Worm (Caenorhabditis elegans) whole organism, early embryonic: Measurements from ENCODE around the gene clec-258.

ENCODE experiments used
- B0310.2 ChIP-seq: sonication (generic microtip); optimal IDR thresholded peaks from 2 replicates; lab custom pipeline; 2016; ENCODE audit warnings: mild to moderate bottlenecking, missing genetic modification characterization, missing compliant biosample characterization
- aly-1 ChIP-seq: sonication (generic microtip); optimal IDR thresholded peaks from 2 replicates; lab custom pipeline; 2016; ENCODE audit warnings: missing genetic modification characterization, missing compliant biosample characterization
- ama-1 ChIP-seq: fragments of 150-350 bp; optimal IDR thresholded peaks from 2 replicates; lab custom pipeline; 2014
- ceh-13 ChIP-seq: fragments of 200-800 bp; sonication (Bioruptor generic); optimal IDR thresholded peaks from 2 replicates; lab custom pipeline; 2018; ENCODE audit warnings: mild to moderate bottlenecking, missing genetic modification characterization, missing compliant biosample characterization
- ceh-36 ChIP-seq: sonication (generic microtip); optimal IDR thresholded peaks from 2 replicates; lab custom pipeline; 2016; ENCODE audit warnings: missing genetic modification characterization, inconsistent platforms, missing compliant biosample characterization
- ets-7 ChIP-seq: sonication (generic microtip); optimal IDR thresholded peaks from 2 replicates; lab custom pipeline; 2016; ENCODE audit warnings: missing genotype, missing genetic modification characterization, missing compliant biosample characterization
- hnd-1 ChIP-seq: sonication (generic microtip); optimal IDR thresholded peaks from 2 replicates; lab custom pipeline; 2016; ENCODE audit warnings: missing genetic modification characterization, missing compliant biosample characterization
- pes-1 ChIP-seq: fragments of 200-800 bp; sonication (Bioruptor generic); IDR thresholded peaks from 2 replicates; pipeline ENCODE4 v1.3.6; 2022; ENCODE audit warnings: missing genetic modification reagents, missing genetic modification characterization, missing compliant biosample characterization
- scrt-1 ChIP-seq: fragments of 200-800 bp; sonication (Bioruptor generic); IDR thresholded peaks from 2 replicates; pipeline ENCODE4 v1.3.6; 2022; ENCODE audit warnings: missing genetic modification characterization, missing compliant biosample characterization
- sea-1 ChIP-seq: fragments of 200-800 bp; sonication (Bioruptor generic); conservative IDR thresholded peaks from 2 replicates; pipeline ENCODE4 v1.3.6; 2022; ENCODE audit warnings: missing genetic modification characterization, missing compliant biosample characterization
- tbx-11 ChIP-seq: fragments of 200-800 bp; sonication (Bioruptor generic); IDR thresholded peaks from 2 replicates; pipeline ENCODE4 v1.3.6; 2022; ENCODE audit warnings: missing genetic modification characterization, missing compliant biosample characterization
- tbx-37 ChIP-seq: fragments of 200-800 bp; sonication (Bioruptor generic); conservative IDR thresholded peaks from 2 replicates; pipeline ENCODE4 v1.3.6; 2022; ENCODE audit warnings: missing genetic modification reagents, missing genetic modification characterization, missing compliant biosample characterization
- tra-4 ChIP-seq: sonication (generic microtip); optimal IDR thresholded peaks from 2 replicates; lab custom pipeline; 2017; ENCODE audit warnings: missing genetic modification characterization, missing compliant biosample characterization

- TF ChIP-seq ama-1 (lab: Kevin White, UChicago) (no peak), ets-7 (tag; lab: Kevin White, UChicago) (no peak), tbx-11 (GFP tag; lab: Robert Waterston, UW) (no peak), pes-1 (GFP tag; lab: Robert Waterston, UW) (no peak), B0310.2 (tag; lab: Kevin White, UChicago) (no peak), scrt-1 (GFP tag; lab: Robert Waterston, UW) (no peak), ceh-13 (GFP tag; lab: Kevin White, UChicago) (no peak), ceh-36 (tag; lab: Kevin White, UChicago) (no peak), hnd-1 (tag; lab: Kevin White, UChicago) (no peak), tra-4 (tag; lab: Kevin White, UChicago) (no peak), sea-1 (GFP tag; lab: Robert Waterston, UW) (no peak), aly-1 (tag; lab: Kevin White, UChicago) (no peak), tbx-37 (GFP tag; lab: Robert Waterston, UW) (no peak)
Observed at ce11 chrV:19790248-19790647, 2.0 kb downstream of the clec-258 start.
